Worm (Caenorhabditis elegans): Measurements from ENCODE around the gene srh-118.

The srh-118 gene

DNA sequence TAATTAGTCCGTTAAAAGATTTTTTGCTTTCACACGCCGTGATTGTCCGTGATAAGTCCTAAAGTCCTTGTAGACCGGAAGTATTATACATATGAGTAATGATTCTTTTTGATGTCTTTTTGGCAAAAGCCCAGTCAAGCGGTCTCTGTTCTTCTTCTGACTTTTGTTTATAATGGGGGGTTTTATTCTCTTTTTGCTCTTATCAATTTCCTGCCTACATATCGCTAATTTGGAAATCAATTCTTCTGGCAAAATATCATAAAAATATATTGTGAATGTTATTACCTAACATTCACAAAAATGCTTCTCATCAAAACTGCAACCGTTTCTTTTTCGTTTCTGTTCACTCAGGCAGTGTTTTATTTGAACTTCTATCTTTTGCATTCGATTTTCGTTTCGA lies 19.5 kb downstream of the srh-118 start, which contains the start of gene srbc-61:
TSS of gene srbc-61 (plus strand) at position 301 of the 400 bp plus-strand sequence.
- no peak for TF ChIP-seq ceh-43 (GFP tag; optimal IDR thresholded peaks at IDR 0.05)
- no peak for TF ChIP-seq lin-32 (GFP tag; optimal IDR thresholded peaks at IDR 0.05)
- TF ChIP-seq ceh-83 (GFP tag; optimal IDR thresholded peaks at IDR 0.05) = no peak
- TF ChIP-seq hlh-1 (tag; optimal IDR thresholded peaks at IDR 0.05) = no peak
- TF ChIP-seq nhr-237 (tag; optimal IDR thresholded peaks at IDR 0.05) = no peak
- no peak for TF ChIP-seq blmp-1 (tag; optimal IDR thresholded peaks at IDR 0.05)

DNA sequence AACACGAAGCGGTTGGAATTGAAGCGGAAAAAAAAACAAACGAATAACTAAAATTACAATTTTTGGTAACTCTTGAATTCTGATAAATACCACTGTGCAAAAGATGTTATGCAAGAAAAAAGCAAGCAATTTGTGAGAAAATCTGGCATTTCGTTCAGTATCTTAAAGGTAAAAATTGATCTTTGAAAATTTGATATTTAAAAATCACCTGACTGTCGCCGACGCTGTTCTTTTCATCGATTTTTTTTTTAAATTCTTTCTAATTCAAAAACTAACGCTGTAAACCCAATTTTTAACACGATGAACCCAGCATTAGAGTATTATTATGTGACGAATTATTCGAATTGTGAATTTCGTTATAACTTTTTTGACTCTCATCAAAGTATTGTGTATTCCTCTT lies 22.3 kb downstream of the srh-118 start, which contains the start of gene srh-123:
TSS of gene srh-123 (plus strand) at position 301 of the 400 bp plus-strand sequence.
- TF ChIP-seq lin-32 (GFP tag; optimal IDR thresholded peaks at IDR 0.05) = no peak
- TF ChIP-seq sem-2 (GFP tag; optimal IDR thresholded peaks at IDR 0.05) = no peak
- TF ChIP-seq mep-1 (tag; optimal IDR thresholded peaks at IDR 0.05) = no peak
- TF ChIP-seq ces-1 (GFP tag; optimal IDR thresholded peaks at IDR 0.05) = no peak

ce11 chrV:17471564-17471963 lies 24.4 kb downstream of the srh-118 start, which contains the start of gene srh-235:
TSS of gene srh-235 (minus strand) at chrV:17471664.
- TF ChIP-seq sptf-1 (tag; optimal IDR thresholded peaks at IDR 0.05) = no peak
- TF ChIP-seq nhr-237 (tag; optimal IDR thresholded peaks at IDR 0.05) = no peak
- no peak for TF ChIP-seq ztf-11 (tag; optimal IDR thresholded peaks at IDR 0.05)
- TF ChIP-seq M03D4.4 (tag; optimal IDR thresholded peaks at IDR 0.05) = no peak
- TF ChIP-seq elt-3 (tag; optimal IDR thresholded peaks at IDR 0.05) = no peak
- TF ChIP-seq ceh-43 (GFP tag; optimal IDR thresholded peaks at IDR 0.05) = no peak
- no peak for TF ChIP-seq elt-1 (tag; optimal IDR thresholded peaks at IDR 0.05; ENCODE audit: borderline replicate concordance, insufficient read depth)
- no peak for TF ChIP-seq ham-2 (GFP tag; optimal IDR thresholded peaks at IDR 0.05)
- no peak for TF ChIP-seq snpc-4 (tag; optimal IDR thresholded peaks at IDR 0.05)
- no peak for TF ChIP-seq lin-32 (GFP tag; optimal IDR thresholded peaks at IDR 0.05)
- no peak for TF ChIP-seq flh-1 (GFP tag; optimal IDR thresholded peaks at IDR 0.05)
- TF ChIP-seq hlh-1 (tag; optimal IDR thresholded peaks at IDR 0.05) = no peak
- TF ChIP-seq ceh-83 (GFP tag; optimal IDR thresholded peaks at IDR 0.05) = no peak
- no peak for TF ChIP-seq cnd-1 (tag; optimal IDR thresholded peaks at IDR 0.05)
- TF ChIP-seq lsy-2 (tag; optimal IDR thresholded peaks at IDR 0.05) = no peak
- TF ChIP-seq mab-5 (tag; optimal IDR thresholded peaks at IDR 0.05) = no peak
- TF ChIP-seq ces-1 (GFP tag; optimal IDR thresholded peaks at IDR 0.05) = no peak
- no peak for TF ChIP-seq bed-3 (GFP tag; optimal IDR thresholded peaks at IDR 0.05)
- TF ChIP-seq unc-62 (GFP tag; optimal IDR thresholded peaks at IDR 0.05) = no peak
- no peak for TF ChIP-seq nhr-2 (tag; optimal IDR thresholded peaks at IDR 0.05)

- TF ChIP-seq nhr-2 (tag; optimal IDR thresholded peaks at IDR 0.05) = no peak
- no peak for TF ChIP-seq ceh-83 (GFP tag; optimal IDR thresholded peaks at IDR 0.05)
- no peak for TF ChIP-seq zip-8 (tag; optimal IDR thresholded peaks at IDR 0.05)
- TF ChIP-seq cnd-1 (tag; optimal IDR thresholded peaks at IDR 0.05) = no peak
These were observed 26.8 kb downstream of the srh-118 start, which contains the start of gene F20E11.17 for ce11 chrV:17469180-17469579. TSS of gene F20E11.17 (minus strand) at chrV:17469280.

ce11 chrV:17467881-17468280 lies 28.1 kb downstream of the srh-118 start:
- TF ChIP-seq lin-13 (tag; optimal IDR thresholded peaks at IDR 0.05) = no peak
- TF ChIP-seq ces-1 (GFP tag; optimal IDR thresholded peaks at IDR 0.05) = no peak
- TF ChIP-seq lsy-2 (tag; optimal IDR thresholded peaks at IDR 0.05) = no peak
- TF ChIP-seq unc-62 (GFP tag; optimal IDR thresholded peaks at IDR 0.05) = no peak
- TF ChIP-seq nhr-76 (tag; optimal IDR thresholded peaks at IDR 0.05) = no peak
- TF ChIP-seq ceh-43 (GFP tag; optimal IDR thresholded peaks at IDR 0.05) = no peak
- no peak for TF ChIP-seq ceh-39 (tag; optimal IDR thresholded peaks at IDR 0.05)
- TF ChIP-seq snpc-4 (tag; optimal IDR thresholded peaks at IDR 0.05) = no peak
- TF ChIP-seq nhr-2 (tag; optimal IDR thresholded peaks at IDR 0.05) = no peak
- TF ChIP-seq tbx-8 (GFP tag; optimal IDR thresholded peaks at IDR 0.05) = no peak
- no peak for TF ChIP-seq flh-1 (GFP tag; optimal IDR thresholded peaks at IDR 0.05)
- TF ChIP-seq blmp-1 (tag; optimal IDR thresholded peaks at IDR 0.05) = no peak
- no peak for TF ChIP-seq elt-1 (tag; optimal IDR thresholded peaks at IDR 0.05; ENCODE audit: borderline replicate concordance, insufficient read depth)
- no peak for TF ChIP-seq lin-32 (GFP tag; optimal IDR thresholded peaks at IDR 0.05)
- no peak for TF ChIP-seq hlh-1 (tag; optimal IDR thresholded peaks at IDR 0.05)
- no peak for TF ChIP-seq ztf-11 (tag; optimal IDR thresholded peaks at IDR 0.05)
- no peak for TF ChIP-seq unc-39 (tag; optimal IDR thresholded peaks at IDR 0.05)

ce11 chrV:17466751-17467150 lies 29.2 kb downstream of the srh-118 start, which contains the start of gene srw-72:
TSS of gene srw-72 (plus strand) at chrV:17467051.
- TF ChIP-seq snpc-4 (tag; optimal IDR thresholded peaks at IDR 0.05) = no peak
- no peak for TF ChIP-seq tbx-8 (GFP tag; optimal IDR thresholded peaks at IDR 0.05)
- no peak for TF ChIP-seq ceh-39 (tag; optimal IDR thresholded peaks at IDR 0.05)
- no peak for TF ChIP-seq mls-2 (tag; optimal IDR thresholded peaks at IDR 0.05)
- no peak for TF ChIP-seq pha-4 (tag; optimal IDR thresholded peaks at IDR 0.05)
- no peak for TF ChIP-seq mep-1 (tag; optimal IDR thresholded peaks at IDR 0.05)
- no peak for TF ChIP-seq elt-3 (tag; optimal IDR thresholded peaks at IDR 0.05)
- TF ChIP-seq unc-62 (GFP tag; optimal IDR thresholded peaks at IDR 0.05) = no peak
- no peak for TF ChIP-seq lsy-2 (tag; optimal IDR thresholded peaks at IDR 0.05)
- TF ChIP-seq nhr-12 (tag; optimal IDR thresholded peaks at IDR 0.05) = no peak
- no peak for TF ChIP-seq ztf-11 (tag; optimal IDR thresholded peaks at IDR 0.05)
- TF ChIP-seq unc-120 (tag; optimal IDR thresholded peaks at IDR 0.05; ENCODE audit: poor library complexity, severe bottlenecking) = no peak
- TF ChIP-seq elt-1 (tag; optimal IDR thresholded peaks at IDR 0.05; ENCODE audit: borderline replicate concordance, insufficient read depth) = no peak
- no peak for TF ChIP-seq lin-13 (tag; optimal IDR thresholded peaks at IDR 0.05)
- TF ChIP-seq sem-2 (GFP tag; optimal IDR thresholded peaks at IDR 0.05) = no peak
- no peak for TF ChIP-seq zip-8 (tag; optimal IDR thresholded peaks at IDR 0.05)
- TF ChIP-seq ceh-83 (GFP tag; optimal IDR thresholded peaks at IDR 0.05) = no peak

Measured in whole organism, mixed stage, embryonic.